Fruit fly (Drosophila melanogaster) whole organism, embryonic: Measurements from ENCODE around the gene Ostgamma.
A peak's percentile ranks its signal among the peaks of the same experiment; 100 is the strongest.

Experiments
- Adf1 ChIP-seq: fragments of 200-800 bp; sonication (Bioruptor generic); IDR thresholded peaks from 2 replicates; pipeline ENCODE4 v1.3.6; 2022; ENCODE audit warnings: missing biosample characterization, missing genetic modification characterization
- B-H1 ChIP-seq: fragments of 200-800 bp; sonication (Bioruptor generic); IDR thresholded peaks from 3 replicates; pipeline ENCODE4 v1.3.6; 2022; ENCODE audit warnings: missing biosample characterization, missing genetic modification characterization
- C15 ChIP-seq: fragments of 200-800 bp; sonication (Bioruptor generic); IDR thresholded peaks from 3 replicates; pipeline ENCODE4 v1.3.6; 2022; ENCODE audit warnings: missing biosample characterization, missing genetic modification characterization
- CG11085 ChIP-seq: fragments of 200-800 bp; sonication (Bioruptor generic); IDR thresholded peaks from 2 replicates; pipeline ENCODE4 v1.3.6; 2022; ENCODE audit warnings: missing biosample characterization, missing genetic modification characterization
- CG11504 ChIP-seq: fragments of 200-800 bp; sonication (Bioruptor generic); optimal IDR thresholded peaks from 3 replicates; lab custom pipeline; 2019; ENCODE audit warnings: missing biosample characterization, mild to moderate bottlenecking, missing genetic modification characterization, moderate library complexity
- CG11696 ChIP-seq: fragments of 200-800 bp; sonication (Bioruptor generic); IDR thresholded peaks from 2 replicates; pipeline ENCODE4 v1.3.6; 2022; ENCODE audit warnings: missing biosample characterization, missing genetic modification characterization
- CG13775 ChIP-seq: fragments of 200-800 bp; sonication (Bioruptor generic); optimal IDR thresholded peaks from 3 replicates; lab custom pipeline; 2017; ENCODE audit warnings: missing biosample characterization, mild to moderate bottlenecking, missing genetic modification characterization
- CG14014 ChIP-seq: fragments of 200-800 bp; sonication (Bioruptor generic); IDR thresholded peaks from 2 replicates; pipeline ENCODE4 v1.3.6; 2022; ENCODE audit warnings: missing biosample characterization, missing genetic modification characterization
- CG17359 ChIP-seq: fragments of 200-800 bp; sonication (Bioruptor generic); optimal IDR thresholded peaks from 3 replicates; lab custom pipeline; 2018; ENCODE audit warnings: missing biosample characterization, mild to moderate bottlenecking, missing genetic modification characterization, moderate library complexity
- CG17568 ChIP-seq: fragments of 200-800 bp; sonication (Bioruptor generic); optimal IDR thresholded peaks from 2 replicates; lab custom pipeline; 2018; ENCODE audit warnings: missing biosample characterization, mild to moderate bottlenecking, missing genetic modification characterization, moderate library complexity
- CG2678 ChIP-seq: fragments of 200-800 bp; sonication (Bioruptor generic); optimal IDR thresholded peaks from 3 replicates; lab custom pipeline; 2019; ENCODE audit warnings: missing biosample characterization, mild to moderate bottlenecking, missing genetic modification characterization, moderate library complexity
- CG30403 ChIP-seq: fragments of 200-800 bp; sonication (Bioruptor generic); optimal IDR thresholded peaks from 3 replicates; lab custom pipeline; 2016; ENCODE audit warnings: missing biosample characterization, missing genetic modification characterization
- CG31224 ChIP-seq: fragments of 200-800 bp; sonication (Bioruptor generic); IDR thresholded peaks from 2 replicates; pipeline ENCODE4 v1.3.6; 2022; ENCODE audit warnings: missing biosample characterization, missing genetic modification characterization
- CG32532 ChIP-seq: fragments of 200-800 bp; sonication (Bioruptor generic); IDR thresholded peaks from 2 replicates; pipeline ENCODE4 v1.3.6; 2022; ENCODE audit warnings: missing biosample characterization, missing genetic modification characterization
- CG33213 ChIP-seq: fragments of 200-800 bp; sonication (Bioruptor generic); optimal IDR thresholded peaks from 3 replicates; lab custom pipeline; 2016; ENCODE audit warnings: missing biosample characterization, missing genetic modification characterization
- CG3847 ChIP-seq: fragments of 200-800 bp; sonication (Bioruptor generic); IDR thresholded peaks from 2 replicates; pipeline ENCODE4 v1.3.6; 2022; ENCODE audit warnings: missing biosample characterization, missing genetic modification characterization
- CG6654 ChIP-seq: fragments of 200-800 bp; sonication (Bioruptor generic); optimal IDR thresholded peaks from 2 replicates; lab custom pipeline; 2017; ENCODE audit warnings: missing biosample characterization, mild to moderate bottlenecking, missing genetic modification characterization
- CG6791 ChIP-seq: fragments of 200-800 bp; sonication (Bioruptor generic); IDR thresholded peaks from 3 replicates; pipeline ENCODE4 v1.3.6; 2022; ENCODE audit warnings: missing biosample characterization, missing genetic modification characterization; ENCODE audit not compliant: partially characterized antibody
- CG7372 ChIP-seq: fragments of 200-800 bp; sonication (Bioruptor generic); IDR thresholded peaks from 2 replicates; pipeline ENCODE4 v1.3.6; 2022; ENCODE audit warnings: missing biosample characterization, missing genetic modification characterization
- CG7556 ChIP-seq: fragments of 200-800 bp; sonication (Bioruptor generic); optimal IDR thresholded peaks from 2 replicates; lab custom pipeline; 2017; ENCODE audit warnings: missing biosample characterization, mild to moderate bottlenecking, missing genetic modification characterization
- CG8281 ChIP-seq: fragments of 200-800 bp; sonication (Bioruptor generic); optimal IDR thresholded peaks from 2 replicates; lab custom pipeline; 2018; ENCODE audit warnings: missing biosample characterization, mild to moderate bottlenecking, missing genetic modification characterization, moderate library complexity
- CG8359 ChIP-seq: fragments of 200-800 bp; sonication (Bioruptor generic); optimal IDR thresholded peaks from 2 replicates; lab custom pipeline; 2017; ENCODE audit warnings: missing biosample characterization, mild to moderate bottlenecking, missing genetic modification characterization, borderline replicate concordance
- CG8765 ChIP-seq: fragments of 200-800 bp; sonication (Bioruptor generic); IDR thresholded peaks from 2 replicates; pipeline ENCODE4 v1.3.6; 2022; ENCODE audit warnings: missing biosample characterization, missing genetic modification characterization
- CHES-1-like ChIP-seq: fragments of 200-800 bp; sonication (Bioruptor generic); optimal IDR thresholded peaks from 2 replicates; lab custom pipeline; 2016; ENCODE audit warnings: missing biosample characterization, missing genetic modification characterization
- D ChIP-seq, 2 experiments: fragments of 200-800 bp in 1 of 2; fragments of >200 bp in 1 of 2; sonication (Bioruptor generic) in 1 of 2; optimal IDR thresholded peaks; 2 replicates in 1 of 2; 3 replicates in 1 of 2; lab custom pipeline; 2017; ENCODE audit warnings: mild to moderate bottlenecking in 1 of 2, missing biosample characterization in 1 of 2, missing genetic modification characterization in 1 of 2, missing genetic modification reagents in 1 of 2
- Doc2 ChIP-seq: fragments of 200-800 bp; sonication (Bioruptor generic); IDR thresholded peaks from 2 replicates; pipeline ENCODE4 v1.3.6; 2022; ENCODE audit warnings: missing biosample characterization, missing genetic modification characterization
- Fer2 ChIP-seq: fragments of 200-800 bp; sonication (Bioruptor generic); optimal IDR thresholded peaks from 2 replicates; lab custom pipeline; 2018; ENCODE audit warnings: missing biosample characterization, mild to moderate bottlenecking, missing genetic modification characterization, moderate library complexity
- Gug ChIP-seq: fragments of 200-800 bp; sonication (Bioruptor generic); IDR thresholded peaks from 4 replicates; pipeline ENCODE4 v1.3.6; 2022; ENCODE audit warnings: missing biosample characterization, missing genetic modification characterization
- MBD-R2 ChIP-seq: fragments of 200-800 bp; sonication (Bioruptor generic); IDR thresholded peaks from 2 replicates; pipeline ENCODE4 v1.3.6; 2022; ENCODE audit warnings: missing biosample characterization, missing genetic modification characterization
- Mes4 ChIP-seq: fragments of 200-800 bp; sonication (Bioruptor generic); optimal IDR thresholded peaks from 2 replicates; lab custom pipeline; 2016; ENCODE audit warnings: missing biosample characterization, missing genetic modification characterization
- Nf-YC ChIP-seq: fragments of 200-800 bp; optimal IDR thresholded peaks from 3 replicates; lab custom pipeline; 2019; ENCODE audit warnings: missing biosample characterization, mild to moderate bottlenecking, missing genetic modification characterization, moderate library complexity
- NfI ChIP-seq: fragments of 200-800 bp; sonication (Bioruptor generic); optimal IDR thresholded peaks from 3 replicates; lab custom pipeline; 2018; ENCODE audit warnings: missing biosample characterization, mild to moderate bottlenecking, missing genetic modification characterization, moderate library complexity
- Opbp ChIP-seq: fragments of 200-800 bp; sonication (Bioruptor generic); IDR thresholded peaks from 3 replicates; pipeline ENCODE4 v1.3.6; 2022; ENCODE audit warnings: missing biosample characterization, missing genetic modification characterization; ENCODE audit not compliant: partially characterized antibody
- Sin3A ChIP-seq: fragments of >200 bp; optimal IDR thresholded peaks from 2 replicates; lab custom pipeline; 2018
- ara ChIP-seq: fragments of 200-800 bp; sonication (Bioruptor generic); IDR thresholded peaks from 2 replicates; pipeline ENCODE4 v1.3.6; 2022; ENCODE audit warnings: missing biosample characterization, missing genetic modification characterization
- bcd ChIP-seq: fragments of 200-800 bp; sonication (Bioruptor generic); optimal IDR thresholded peaks from 2 replicates; lab custom pipeline; 2017; ENCODE audit warnings: missing biosample characterization, mild to moderate bottlenecking, missing genetic modification characterization
- bigmax ChIP-seq: fragments of 200-800 bp; sonication (Bioruptor generic); optimal IDR thresholded peaks from 2 replicates; lab custom pipeline; 2018; ENCODE audit warnings: missing biosample characterization, mild to moderate bottlenecking, missing genetic modification characterization
- bowl ChIP-seq: fragments of 200-800 bp; sonication (Bioruptor generic); IDR thresholded peaks from 2 replicates; pipeline ENCODE4 v1.3.6; 2022; ENCODE audit warnings: missing biosample characterization, missing genetic modification characterization
- chif ChIP-seq, 2 experiments: fragments of 200-800 bp; sonication (Bioruptor generic); optimal IDR thresholded peaks; 3 replicates each; lab custom pipeline; 2016; ENCODE audit warnings: missing biosample characterization in 2 of 2, missing genetic modification characterization in 2 of 2
- ci ChIP-seq: fragments of 200-800 bp; sonication (Bioruptor generic); IDR thresholded peaks from 3 replicates; pipeline ENCODE4 v1.3.6; 2022; ENCODE audit warnings: missing biosample characterization, missing genetic modification characterization
- crol ChIP-seq: fragments of 200-800 bp; sonication (Bioruptor generic); IDR thresholded peaks from 2 replicates; pipeline ENCODE4 v1.3.6; 2022; ENCODE audit warnings: missing biosample characterization, missing genetic modification characterization
- dmrt99B ChIP-seq: fragments of 200-800 bp; sonication (Bioruptor generic); optimal IDR thresholded peaks from 2 replicates; lab custom pipeline; 2018; ENCODE audit warnings: missing biosample characterization, mild to moderate bottlenecking, missing genetic modification characterization, moderate library complexity
- gcm2 ChIP-seq: fragments of 200-800 bp; sonication (Bioruptor generic); optimal IDR thresholded peaks from 2 replicates; lab custom pipeline; 2016; ENCODE audit warnings: missing biosample characterization, missing genetic modification characterization
- gem ChIP-seq: fragments of 200-800 bp; sonication (Bioruptor generic); optimal IDR thresholded peaks from 2 replicates; lab custom pipeline; 2019; ENCODE audit warnings: missing biosample characterization, mild to moderate bottlenecking, missing genetic modification characterization, moderate library complexity
- phol ChIP-seq: fragments of 200-800 bp; sonication (Bioruptor generic); optimal IDR thresholded peaks from 3 replicates; lab custom pipeline; 2018; ENCODE audit warnings: missing biosample characterization, mild to moderate bottlenecking, missing genetic modification characterization, moderate library complexity
- sd ChIP-seq: fragments of 200-800 bp; sonication (Bioruptor generic); optimal IDR thresholded peaks from 3 replicates; lab custom pipeline; 2018; ENCODE audit warnings: missing biosample characterization, mild to moderate bottlenecking, missing genetic modification characterization, moderate library complexity
- stwl ChIP-seq: fragments of 200-800 bp; sonication (Bioruptor generic); optimal IDR thresholded peaks from 3 replicates; lab custom pipeline; 2018; ENCODE audit warnings: missing biosample characterization, mild to moderate bottlenecking, missing genetic modification characterization, moderate library complexity
- tin ChIP-seq: fragments of 200-800 bp; sonication (Bioruptor generic); optimal IDR thresholded peaks from 3 replicates; lab custom pipeline; 2016; ENCODE audit warnings: missing biosample characterization, missing genetic modification characterization
- trh ChIP-seq: fragments of 200-800 bp; sonication (Bioruptor generic); optimal IDR thresholded peaks from 2 replicates; lab custom pipeline; 2016; ENCODE audit warnings: missing biosample characterization, missing genetic modification characterization
- unc-4 ChIP-seq: fragments of 200-800 bp; sonication (Bioruptor generic); IDR thresholded peaks from 2 replicates; pipeline ENCODE4 v1.3.6; 2022; ENCODE audit warnings: missing biosample characterization, missing genetic modification characterization; ENCODE audit not compliant: partially characterized antibody
- vvl ChIP-seq: fragments of 200-800 bp; sonication (Bioruptor generic); IDR thresholded peaks from 2 replicates; pipeline ENCODE4 v1.3.6; 2022; ENCODE audit warnings: missing biosample characterization, missing genetic modification characterization
- wdn ChIP-seq: fragments of 200-800 bp; sonication (Bioruptor generic); IDR thresholded peaks from 2 replicates; pipeline ENCODE4 v1.3.6; 2022; ENCODE audit warnings: missing biosample characterization, missing genetic modification characterization

The Ostgamma gene

DNA sequence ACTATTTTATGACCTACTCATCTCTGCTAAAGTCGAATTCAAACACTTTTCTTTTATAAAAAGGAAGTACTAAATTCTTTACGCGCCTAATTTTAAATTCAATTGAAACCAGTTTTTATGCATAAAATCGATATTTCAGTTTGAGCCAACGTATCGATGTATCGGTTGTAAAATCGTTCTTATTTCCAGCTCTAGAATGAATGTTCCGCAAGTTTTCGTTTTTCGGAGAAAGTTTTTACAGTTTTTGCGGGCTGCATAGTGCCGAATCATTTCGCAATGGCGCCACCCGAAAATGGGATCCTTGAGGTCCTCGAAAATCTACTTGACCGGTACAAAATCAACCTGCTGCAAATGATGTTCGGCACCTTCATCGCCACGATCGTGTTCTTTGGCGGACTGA lies 2.6 kb downstream of the Ostgamma start, which contains the start of gene CG7840 (continued):
- TF ChIP-seq CG33213 (GFP tag; lab: Kevin White, UChicago): no peak
- TF ChIP-seq gem (tag; lab: Kevin White, UChicago): no peak
- TF ChIP-seq gcm2 (GFP tag; lab: Kevin White, UChicago): no peak
- TF ChIP-seq CG8765 (GFP tag; lab: Robert Waterston, UW): no peak
- TF ChIP-seq CG3847 (GFP tag; lab: Robert Waterston, UW): no peak
- TF ChIP-seq B-H1 (GFP tag; lab: Robert Waterston, UW): no peak
- TF ChIP-seq CG17359 (tag; lab: Kevin White, UChicago): no peak
- no peak for TF ChIP-seq tin
- no peak for TF ChIP-seq CG30403 (GFP tag; lab: Kevin White, UChicago)
- no peak for TF ChIP-seq CG11085 (GFP tag; lab: Robert Waterston, UW)
- TF ChIP-seq CG2678 (tag; lab: Kevin White, UChicago): no peak
- no peak for TF ChIP-seq Gug (GFP tag; lab: Robert Waterston, UW)
- no peak for TF ChIP-seq D (optimal IDR thresholded peaks at IDR 0.05; lab: Kevin White, UChicago)
- no peak for TF ChIP-seq D (GFP tag; optimal IDR thresholded peaks at IDR 0.05; lab: Kevin White, UChicago)
- TF ChIP-seq Adf1 (GFP tag; lab: Robert Waterston, UW): no peak
- TF ChIP-seq trh (GFP tag; lab: Kevin White, UChicago): no peak
- no peak for TF ChIP-seq CG31224 (GFP tag; lab: Robert Waterston, UW)
- TF ChIP-seq CHES-1-like (GFP tag; lab: Kevin White, UChicago): no peak
- no peak for TF ChIP-seq dmrt99B (tag; lab: Kevin White, UChicago)
- no peak for TF ChIP-seq ara (GFP tag; lab: Robert Waterston, UW)
- no peak for TF ChIP-seq Fer2 (tag; lab: Kevin White, UChicago)
- TF ChIP-seq Mes4 (GFP tag; lab: Kevin White, UChicago): no peak
- no peak for TF ChIP-seq CG17568 (GFP tag; lab: Kevin White, UChicago)
- TF ChIP-seq bigmax (GFP tag; lab: Kevin White, UChicago): no peak
- no peak for TF ChIP-seq CG6654 (GFP tag; lab: Kevin White, UChicago)
- no peak for TF ChIP-seq bcd (GFP tag; lab: Kevin White, UChicago)
- TF ChIP-seq vvl: peak; percentile 45
- TF ChIP-seq CG11696 (GFP tag; lab: Robert Waterston, UW): no peak
- no peak for TF ChIP-seq Sin3A
- no peak for TF ChIP-seq CG8281 (tag; lab: Kevin White, UChicago)
- peak; percentile 72 for TF ChIP-seq MBD-R2 (GFP tag; lab: Robert Waterston, UW)
- no peak for TF ChIP-seq sd
- no peak for TF ChIP-seq chif (GFP tag; optimal IDR thresholded peaks at IDR 0.05; lab: Kevin White, UChicago)
- no peak for TF ChIP-seq CG13775 (GFP tag; lab: Kevin White, UChicago)
- no peak for TF ChIP-seq ci (GFP tag; lab: Robert Waterston, UW)
- no peak for TF ChIP-seq CG11504 (tag; lab: Kevin White, UChicago)
- TF ChIP-seq phol (tag; lab: Kevin White, UChicago): no peak
- no peak for TF ChIP-seq CG7372 (GFP tag; lab: Robert Waterston, UW)
- no peak for TF ChIP-seq bowl
- TF ChIP-seq CG8359: no peak
- TF ChIP-seq Nf-YC: no peak
- no peak for TF ChIP-seq crol (GFP tag; lab: Robert Waterston, UW)
- peak; percentile 91 for TF ChIP-seq Opbp (GFP tag; lab: Robert Waterston, UW)
- no peak for TF ChIP-seq NfI (GFP tag; lab: Kevin White, UChicago)
- TF ChIP-seq Doc2: no peak
- peak; percentile 95 for TF ChIP-seq unc-4 (GFP tag; lab: Robert Waterston, UW)
- TF ChIP-seq stwl: peak; percentile 14
- peak; percentile 93 for TF ChIP-seq CG6791 (GFP tag; lab: Robert Waterston, UW)
- TF ChIP-seq C15 (GFP tag; lab: Robert Waterston, UW): no peak
- no peak for TF ChIP-seq CG32532 (GFP tag; lab: Robert Waterston, UW)
- no peak for TF ChIP-seq CG14014 (GFP tag; lab: Robert Waterston, UW)
- TF ChIP-seq CG7556 (GFP tag; lab: Kevin White, UChicago): no peak
- no peak for TF ChIP-seq wdn (GFP tag; lab: Robert Waterston, UW)
